In genomic region chrII:8071012-8071625, ce11 we compare ENCODE assay signal across 1 worm cellular context.
TF ChIP-seq lines count a peak whose summit lies in the region.

No protein-coding gene starts in this region.

TF ChIP-seq in whole organism, L1 larva, 84 proteins besides CTCF, POLR2A, EP300 and RAD21 (continued from another document):
- TF ChIP-seq elt-2 (tag; optimal IDR thresholded peaks at IDR 0.05; lab: Kevin White, UChicago) (peak; percentile 66), nhr-71 (tag; optimal IDR thresholded peaks at IDR 0.05; lab: Kevin White, UChicago) (peak; percentile 37), ceh-90 (tag; optimal IDR thresholded peaks at IDR 0.05; lab: Kevin White, UChicago) (no peak), rnt-1 (tag; optimal IDR thresholded peaks at IDR 0.05; lab: Kevin White, UChicago) (no peak), swsn-7 (tag; optimal IDR thresholded peaks at IDR 0.05; lab: Kevin White, UChicago) (no peak), lin-14 (GFP tag; optimal IDR thresholded peaks at IDR 0.05; lab: Kevin White, UChicago) (peak; percentile 46), egl-13 (tag; optimal IDR thresholded peaks at IDR 0.05; lab: Kevin White, UChicago) (no peak)
